Worm (Caenorhabditis elegans): ENCODE results near the gene nspg-8.
A peak's percentile ranks its signal among the peaks of the same experiment; 100 is the strongest.

nspg-8 gene

DNA sequence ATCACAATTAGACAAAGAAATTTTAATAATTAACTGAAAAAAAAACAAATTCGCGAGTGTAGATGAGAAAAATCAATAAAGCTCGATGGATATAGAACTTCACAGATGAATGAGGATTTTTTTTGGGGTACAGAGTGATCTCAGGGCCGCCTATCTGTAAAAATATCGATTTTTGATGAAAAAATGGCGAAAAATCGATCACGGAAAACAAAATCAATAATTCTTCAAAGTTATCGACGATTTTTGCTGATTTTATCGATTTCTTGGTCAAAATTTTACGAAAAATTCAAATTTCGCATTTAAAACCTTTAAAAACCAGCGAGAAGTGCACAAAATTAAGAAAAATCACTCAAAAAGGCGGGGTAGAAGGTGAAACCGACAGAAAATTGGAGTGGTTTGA, 34.2 kb downstream of the nspg-8 start:
- TF ChIP-seq tbp1 (GFP tag; optimal IDR thresholded peaks at IDR 0.05) (no peak), attf-6 (GFP tag; IDR thresholded peaks at IDR 0.05) (no peak), ztf-28 (GFP tag; IDR thresholded peaks at IDR 0.05) (no peak), nhr-27 (tag; optimal IDR thresholded peaks at IDR 0.05) (no peak), hsf-1 (GFP tag; IDR thresholded peaks at IDR 0.05) (no peak), fkh-3 (tag; optimal IDR thresholded peaks at IDR 0.05) (no peak), zim-3 (tag; optimal IDR thresholded peaks at IDR 0.05) (no peak), hmg-20 (GFP tag; IDR thresholded peaks at IDR 0.05) (no peak), ekl-4 (GFP tag; IDR thresholded peaks at IDR 0.05) (no peak), mcd-1 (GFP tag; IDR thresholded peaks at IDR 0.05) (no peak), ceh-91 (GFP tag; IDR thresholded peaks at IDR 0.05) (no peak), Y53G8AR.9 (GFP tag; conservative IDR thresholded peaks at IDR 0.05) (no peak), sptf-2 (GFP tag; optimal IDR thresholded peaks at IDR 0.05) (no peak), K11D2.4 (GFP tag; IDR thresholded peaks at IDR 0.05) (no peak), ztf-18 (tag; optimal IDR thresholded peaks at IDR 0.05) (no peak), madf-8 (GFP tag; conservative IDR thresholded peaks at IDR 0.05) (no peak), athp-1 (tag; optimal IDR thresholded peaks at IDR 0.05) (no peak), ceh-79 (tag; optimal IDR thresholded peaks at IDR 0.05) (no peak), lir-1 (GFP tag; conservative IDR thresholded peaks at IDR 0.05) (no peak)

DNA sequence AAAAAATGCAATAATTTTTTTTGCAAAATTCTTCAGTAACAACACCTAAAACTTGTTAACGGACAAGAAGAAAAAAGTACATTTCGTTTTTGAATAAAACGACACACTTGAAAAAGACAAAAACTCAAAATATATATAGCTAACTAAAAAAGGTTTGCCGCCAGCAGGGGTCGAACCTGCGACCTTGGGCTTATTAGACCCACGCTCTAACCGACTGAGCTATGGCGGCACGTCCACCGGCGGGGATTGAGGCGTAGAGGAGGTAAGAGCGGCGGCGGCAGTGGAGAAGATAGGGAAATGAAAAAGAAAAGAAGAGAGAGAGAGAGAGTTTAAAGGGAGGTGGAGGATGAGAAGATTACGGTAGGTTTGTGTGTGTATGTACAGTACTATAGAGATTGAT, 36.4 kb downstream of the nspg-8 start:
- peak; percentile 47; the same call in 1 of the 2 replicates for TF ChIP-seq dox-1 (GFP tag; IDR thresholded peaks at IDR 0.05)
- no peak for TF ChIP-seq madf-6 (GFP tag; IDR thresholded peaks at IDR 0.05)
- no peak for TF ChIP-seq T26A5.8 (tag; optimal IDR thresholded peaks at IDR 0.05)
- no peak for TF ChIP-seq ceh-91 (GFP tag; IDR thresholded peaks at IDR 0.05)
- peak; percentile 24 for TF ChIP-seq lin-54 (GFP tag; optimal IDR thresholded peaks at IDR 0.05)
- TF ChIP-seq sptf-2 (GFP tag; optimal IDR thresholded peaks at IDR 0.05), result no peak
- TF ChIP-seq nhr-90 (tag; optimal IDR thresholded peaks at IDR 0.05), result peak; percentile 36
- TF ChIP-seq egrh-3 (GFP tag; IDR thresholded peaks at IDR 0.05), result peak; percentile 52
- TF ChIP-seq mcd-1 (GFP tag; IDR thresholded peaks at IDR 0.05), result peak; percentile 42
- TF ChIP-seq hlh-12 (tag; optimal IDR thresholded peaks at IDR 0.05), result no peak
- TF ChIP-seq dpl-1 (GFP tag; optimal IDR thresholded peaks at IDR 0.05), result peak; percentile 8
- 0 out of 2 replicates have a peak, but pooled peaks have one; percentile 34 for TF ChIP-seq Y56A3A.18 (GFP tag; IDR thresholded peaks at IDR 0.05)
- peak; percentile 38 for TF ChIP-seq snpc-1.3 (tag; optimal IDR thresholded peaks at IDR 0.05; ENCODE audit: insufficient read depth)
- peak; percentile 9 for TF ChIP-seq lsl-1 (GFP tag; optimal IDR thresholded peaks at IDR 0.05)
- TF ChIP-seq nhr-120 (GFP tag; IDR thresholded peaks at IDR 0.05), result no peak
- peak; percentile 42 for TF ChIP-seq ztf-18 (tag; optimal IDR thresholded peaks at IDR 0.05)
- peak; percentile 59 for TF ChIP-seq rpc-1 (optimal IDR thresholded peaks at IDR 0.05)
- peak; percentile 78 for TF ChIP-seq rpc-1 (tag; optimal IDR thresholded peaks at IDR 0.05)
- peak; percentile 74 for TF ChIP-seq B0261.1 (tag; optimal IDR thresholded peaks at IDR 0.05)
- TF ChIP-seq ets-4 (GFP tag; optimal IDR thresholded peaks at IDR 0.05), result no peak
- TF ChIP-seq tbp1 (GFP tag; optimal IDR thresholded peaks at IDR 0.05), result peak; percentile 91
- TF ChIP-seq ceh-40 (GFP tag; IDR thresholded peaks at IDR 0.05), result no peak
- TF ChIP-seq ccch-3 (GFP tag; optimal IDR thresholded peaks at IDR 0.05), result no peak
- no peak for TF ChIP-seq madf-3 (GFP tag; IDR thresholded peaks at IDR 0.05)
- peak; percentile 49; the same call in 1 of the 2 replicates for TF ChIP-seq zfh-2 (GFP tag; conservative IDR thresholded peaks at IDR 0.05)
- TF ChIP-seq ztf-26 (tag; optimal IDR thresholded peaks at IDR 0.05), result peak; percentile 13
- TF ChIP-seq Y67H2A.10 (GFP tag; conservative IDR thresholded peaks at IDR 0.05), result no peak
- no peak for TF ChIP-seq cebp-2 (GFP tag; IDR thresholded peaks at IDR 0.05)
- TF ChIP-seq mxl-1 (tag; optimal IDR thresholded peaks at IDR 0.05), result peak; percentile 25
- TF ChIP-seq lin-35 (GFP tag; optimal IDR thresholded peaks at IDR 0.05), result no peak
- peak; percentile 51 for TF ChIP-seq D2030.7 (GFP tag; IDR thresholded peaks at IDR 0.05)
- TF ChIP-seq Y53G8AR.9 (GFP tag; conservative IDR thresholded peaks at IDR 0.05), result peak; percentile 36; the same call in 1 of the 2 replicates
- TF ChIP-seq attf-5 (GFP tag; optimal IDR thresholded peaks at IDR 0.05), result peak; percentile 29
- no peak for TF ChIP-seq F37B4.10 (GFP tag; IDR thresholded peaks at IDR 0.05)
- TF ChIP-seq nfyb-1 (GFP tag; IDR thresholded peaks at IDR 0.05), result 0 out of 2 replicates have a peak, but pooled peaks have one; percentile 45
- TF ChIP-seq let-607 (tag; optimal IDR thresholded peaks at IDR 0.05), result peak in 1 of 2 experiments; percentile 57
